Worm (Caenorhabditis elegans): ENCODE results near the gene ZK686.1.

Gene ZK686.1

DNA sequence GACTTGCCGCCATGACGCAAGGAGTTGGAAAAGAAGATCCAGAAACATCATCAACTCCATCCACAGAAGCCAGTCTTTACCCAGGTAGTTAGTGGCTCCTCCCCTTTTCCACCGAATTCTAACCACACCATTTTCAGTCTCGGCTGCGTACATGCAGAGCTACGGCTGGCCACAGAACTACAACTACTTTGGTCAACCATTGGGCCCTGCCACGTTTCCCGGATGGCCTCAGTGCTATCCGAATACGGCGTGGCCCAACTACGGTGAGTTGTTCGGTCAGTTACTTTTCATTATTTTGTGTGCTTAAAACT, 42.1 kb downstream of the ZK686.1 start:
- TF ChIP-seq egl-27 (tag; optimal IDR thresholded peaks at IDR 0.05) (no peak), ztf-4 (tag; optimal IDR thresholded peaks at IDR 0.05) (no peak), blmp-1 (tag; optimal IDR thresholded peaks at IDR 0.05; ENCODE audit: insufficient read depth) (no peak), unc-39 (tag; optimal IDR thresholded peaks at IDR 0.05) (no peak), nhr-12 (tag; optimal IDR thresholded peaks at IDR 0.05) (no peak), lin-11 (tag; optimal IDR thresholded peaks at IDR 0.05) (no peak), nhr-21 (tag; optimal IDR thresholded peaks at IDR 0.05) (no peak), nhr-77 (tag; optimal IDR thresholded peaks at IDR 0.05) (no peak), C34F6.9 (tag; optimal IDR thresholded peaks at IDR 0.05) (no peak), dmd-4 (tag; optimal IDR thresholded peaks at IDR 0.05) (no peak), nhr-129 (tag; optimal IDR thresholded peaks at IDR 0.05) (no peak), nhr-6 (tag; optimal IDR thresholded peaks at IDR 0.05) (no peak), lin-13 (GFP tag; optimal IDR thresholded peaks at IDR 0.05) (no peak), alr-1 (tag; optimal IDR thresholded peaks at IDR 0.05) (no peak), snpc-4 (tag; optimal IDR thresholded peaks at IDR 0.05) (no peak), unc-55 (GFP tag; optimal IDR thresholded peaks at IDR 0.05) (no peak), mab-5 (tag; optimal IDR thresholded peaks at IDR 0.05) (no peak), crh-2 (tag; optimal IDR thresholded peaks at IDR 0.05) (no peak), sem-4 (tag; optimal IDR thresholded peaks at IDR 0.05) (no peak)

DNA sequence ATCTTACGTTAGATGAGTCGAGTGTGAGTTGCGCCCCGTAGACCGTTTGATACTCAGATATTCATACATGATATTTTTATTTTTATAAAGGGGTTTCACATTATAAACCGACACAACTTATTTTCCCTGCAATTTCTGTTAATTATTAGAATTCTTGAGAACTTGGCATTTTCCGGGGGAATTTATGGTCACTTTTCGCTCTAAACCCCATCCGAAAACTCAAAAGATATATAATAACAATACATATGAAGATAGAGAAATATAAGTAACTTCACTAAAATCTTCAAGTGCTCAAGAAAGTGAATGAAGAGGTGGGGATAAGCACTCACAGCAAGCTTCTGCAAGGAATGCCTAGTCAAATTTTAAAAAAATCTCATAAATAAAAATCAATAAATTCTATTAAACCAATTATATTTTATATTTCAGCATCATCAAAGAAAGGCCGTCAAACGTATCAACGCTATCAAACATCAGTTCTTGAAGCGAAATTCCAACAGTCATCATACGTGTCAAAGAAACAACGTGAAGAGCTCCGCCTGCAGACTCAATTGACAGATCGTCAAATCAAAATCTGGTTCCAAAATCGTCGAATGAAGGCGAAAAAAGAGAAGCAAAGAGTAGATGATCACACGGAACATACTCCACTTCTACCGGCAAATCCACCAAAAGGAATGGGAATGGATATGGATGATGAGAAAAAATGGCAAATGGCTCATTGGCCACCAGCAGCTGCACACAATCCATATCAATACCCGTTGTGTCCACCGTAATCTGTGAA, 42.8 kb downstream of the ZK686.1 start:
- TF ChIP-seq sem-4 (tag; optimal IDR thresholded peaks at IDR 0.05) (peak; percentile 100), snpc-4 (tag; optimal IDR thresholded peaks at IDR 0.05) (no peak)

DNA sequence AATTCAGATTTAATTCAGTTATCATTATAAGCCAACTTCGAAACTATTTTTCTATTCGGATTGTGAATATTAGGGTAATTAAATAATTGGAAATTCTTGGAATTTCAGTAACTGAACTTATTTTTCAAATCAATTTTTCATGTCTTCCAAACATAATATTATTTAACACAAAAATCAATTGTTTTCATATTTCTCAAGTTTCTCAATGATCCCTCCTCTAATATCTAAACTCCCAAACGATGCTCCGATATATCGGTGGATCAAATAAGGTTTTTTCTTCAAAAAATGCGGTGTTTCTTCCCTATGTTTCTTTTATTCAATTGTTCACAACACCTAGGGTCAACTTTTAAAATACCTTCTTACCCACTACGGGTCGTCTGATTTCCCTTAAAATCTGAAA, 43.5 kb downstream of the ZK686.1 start:
- TF ChIP-seq alr-1 (tag; optimal IDR thresholded peaks at IDR 0.05) (no peak), ztf-4 (tag; optimal IDR thresholded peaks at IDR 0.05) (no peak), ZK546.5 (tag; optimal IDR thresholded peaks at IDR 0.05) (no peak), ztf-11 (tag; optimal IDR thresholded peaks at IDR 0.05) (no peak), sem-4 (tag; optimal IDR thresholded peaks at IDR 0.05) (peak; percentile 100), sma-9 (GFP tag; optimal IDR thresholded peaks at IDR 0.05) (no peak), sma-9 (tag; optimal IDR thresholded peaks at IDR 0.05) (no peak), mbf-1 (tag; optimal IDR thresholded peaks at IDR 0.05) (no peak)

DNA sequence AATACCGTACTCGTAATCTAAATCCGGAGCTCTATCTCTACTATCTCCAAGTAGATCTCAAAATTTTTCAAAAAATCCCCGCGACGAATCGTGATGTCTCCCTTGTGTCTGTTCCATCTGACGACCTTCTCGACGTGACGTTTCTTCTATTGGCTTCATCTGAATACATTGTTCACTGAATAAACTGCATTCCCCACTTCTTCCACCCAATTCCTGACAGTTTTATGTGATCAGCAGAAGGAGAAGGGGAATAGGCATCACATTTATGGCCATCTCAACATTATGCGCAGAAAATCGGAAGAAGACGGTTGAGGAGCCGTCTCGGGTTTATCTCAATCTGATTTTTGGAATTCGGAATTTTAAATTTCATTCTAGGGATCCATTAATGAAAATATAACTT, 46.0 kb downstream of the ZK686.1 start:
- no peak for TF ChIP-seq Y55F3AM.14 (GFP tag; optimal IDR thresholded peaks at IDR 0.05)
- TF ChIP-seq unc-39 (tag; optimal IDR thresholded peaks at IDR 0.05), result no peak
- TF ChIP-seq sma-3 (GFP tag; optimal IDR thresholded peaks at IDR 0.05), result no peak
- no peak for TF ChIP-seq lin-39 (tag; optimal IDR thresholded peaks at IDR 0.05)
- no peak for TF ChIP-seq ceh-16 (tag; optimal IDR thresholded peaks at IDR 0.05)
- no peak for TF ChIP-seq ama-1 (optimal IDR thresholded peaks at IDR 0.05)
- TF ChIP-seq crh-2 (tag; optimal IDR thresholded peaks at IDR 0.05), result no peak
- TF ChIP-seq F13H6.1 (tag; optimal IDR thresholded peaks at IDR 0.05), result no peak
- no peak for TF ChIP-seq snpc-4 (tag; optimal IDR thresholded peaks at IDR 0.05)
- no peak for TF ChIP-seq nhr-21 (tag; optimal IDR thresholded peaks at IDR 0.05)
- TF ChIP-seq ceh-82 (tag; optimal IDR thresholded peaks at IDR 0.05), result no peak
- no peak for TF ChIP-seq ztf-11 (tag; optimal IDR thresholded peaks at IDR 0.05)
- no peak for TF ChIP-seq lsy-2 (tag; optimal IDR thresholded peaks at IDR 0.05)
- TF ChIP-seq nhr-129 (tag; optimal IDR thresholded peaks at IDR 0.05), result no peak

DNA sequence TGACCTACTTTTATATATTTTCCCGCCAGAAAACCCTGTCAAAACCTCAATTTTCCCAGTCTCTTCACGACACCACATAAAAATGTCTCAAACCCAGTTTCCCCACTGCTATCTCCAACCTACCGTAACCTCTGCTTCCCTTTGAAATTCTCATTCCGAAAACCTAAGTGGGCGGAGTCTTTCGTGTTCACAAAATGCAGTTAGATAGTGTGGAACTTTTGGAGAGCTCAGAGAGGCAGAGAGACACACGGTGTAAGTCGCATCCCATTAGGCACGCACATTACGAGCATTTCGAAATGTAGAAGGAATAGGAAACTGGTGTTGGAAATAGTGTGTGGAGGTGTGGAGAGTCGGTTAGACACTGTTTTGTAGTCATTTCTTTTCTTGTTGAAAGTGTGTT, 46.9 kb downstream of the ZK686.1 start:
- TF ChIP-seq nhr-129 (tag; optimal IDR thresholded peaks at IDR 0.05), result peak; percentile 41
- TF ChIP-seq lsy-2 (tag; optimal IDR thresholded peaks at IDR 0.05), result peak in 1 of 2 experiments; percentile 57
- TF ChIP-seq unc-55 (GFP tag; optimal IDR thresholded peaks at IDR 0.05), result peak; percentile 43
- no peak for TF ChIP-seq ama-1 (optimal IDR thresholded peaks at IDR 0.05)

DNA sequence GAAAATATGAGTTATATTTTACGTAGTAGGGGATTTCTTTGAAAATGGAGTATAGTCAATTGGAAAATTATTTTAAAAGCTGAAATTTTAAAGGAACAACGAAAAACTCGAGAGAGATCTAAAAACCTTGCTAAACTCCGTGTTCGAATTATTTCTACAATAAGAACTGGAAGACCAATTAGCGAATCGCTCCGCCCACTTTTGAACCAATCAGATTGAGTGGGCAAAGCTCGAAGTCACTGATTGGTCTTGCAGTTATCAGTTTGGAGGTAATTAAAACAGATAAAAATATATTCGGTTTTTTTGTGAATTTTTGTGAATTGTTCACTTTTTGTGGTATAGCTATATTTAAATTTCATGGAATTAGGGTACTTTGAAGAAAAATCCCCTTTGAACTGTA, 50.4 kb downstream of the ZK686.1 start:
- TF ChIP-seq nhr-25 (tag; optimal IDR thresholded peaks at IDR 0.05) (no peak), lsy-2 (tag; optimal IDR thresholded peaks at IDR 0.05) (peak in 1 of 2 experiments; percentile 5), unc-55 (GFP tag; optimal IDR thresholded peaks at IDR 0.05) (no peak)

Measured in whole organism, L2 larva.